Worm (Caenorhabditis elegans) whole organism, late embryonic: ENCODE measurements around the gene Y41G9A.6.

Source experiments
- F13H6.1 ChIP-seq: sonication (generic microtip); optimal IDR thresholded peaks from 2 replicates; lab custom pipeline; 2016; ENCODE audit warnings: missing genetic modification characterization, missing compliant biosample characterization
- ahr-1 ChIP-seq: sonication (generic microtip); optimal IDR thresholded peaks from 2 replicates; lab custom pipeline; 2016; ENCODE audit warnings: missing genetic modification characterization, missing compliant biosample characterization
- rnt-1 ChIP-seq: sonication (generic microtip); optimal IDR thresholded peaks from 2 replicates; lab custom pipeline; 2016; ENCODE audit warnings: missing genetic modification characterization, missing compliant biosample characterization
- unc-42 ChIP-seq: sonication (generic microtip); optimal IDR thresholded peaks from 2 replicates; lab custom pipeline; 2016; ENCODE audit warnings: missing genotype, missing genetic modification characterization, missing compliant biosample characterization

The Y41G9A.6 gene

ce11 chrX:2953522-2954032, 50.0 kb downstream of the Y41G9A.6 start:
- TF ChIP-seq unc-42 (tag; lab: Kevin White, UChicago) (peak; percentile 64), F13H6.1 (tag; lab: Kevin White, UChicago) (no peak), rnt-1 (tag; lab: Kevin White, UChicago) (no peak), ahr-1 (tag; lab: Kevin White, UChicago) (no peak)
- TF ChIP-seq, all 69 proteins: peak for 1
